Worm (Caenorhabditis elegans) whole organism, L1 larva: Measurements from ENCODE around the gene F54D5.9.

Experiments
- C16A3.4 ChIP-seq: fragments of 150-350 bp; optimal IDR thresholded peaks from 2 replicates; lab custom pipeline; 2014; ENCODE audit warnings: missing biosample characterization, missing genetic modification characterization
- C34B4.2 ChIP-seq: sonication (generic microtip); optimal IDR thresholded peaks from 2 replicates; lab custom pipeline; 2017; ENCODE audit warnings: mild to moderate bottlenecking, missing genetic modification characterization, missing compliant biosample characterization
- Y116A8C.19 ChIP-seq: sonication (generic microtip); optimal IDR thresholded peaks from 2 replicates; lab custom pipeline; 2016; ENCODE audit warnings: missing compliant biosample characterization, missing genetic modification characterization, borderline replicate concordance
- aha-1 ChIP-seq: fragments of 150-350 bp; optimal IDR thresholded peaks from 2 replicates; lab custom pipeline; 2014; ENCODE audit warnings: missing biosample characterization, missing genetic modification characterization
- aly-2 ChIP-seq: fragments of 150-350 bp; optimal IDR thresholded peaks from 2 replicates; lab custom pipeline; 2014; ENCODE audit warnings: missing biosample characterization, missing genetic modification characterization
- blmp-1 ChIP-seq: fragments of 150-350 bp; optimal IDR thresholded peaks from 2 replicates; lab custom pipeline; 2014; ENCODE audit warnings: missing biosample characterization, missing genetic modification characterization
- ceh-88 ChIP-seq: fragments of 200-800 bp; sonication (Bioruptor generic); IDR thresholded peaks from 2 replicates; pipeline ENCODE4 v1.3.6; 2022; ENCODE audit warnings: missing genetic modification characterization, missing compliant biosample characterization
- ces-1 ChIP-seq: fragments of 150-350 bp; optimal IDR thresholded peaks from 2 replicates; lab custom pipeline; 2014; ENCODE audit warnings: missing biosample characterization, missing genetic modification reagents, missing genetic modification characterization
- efl-1 ChIP-seq, 4 experiments: fragments of 150-350 bp; optimal IDR thresholded peaks in 3 of 4; peaks in 1 of 4; 1 replicate in 1 of 4; 2 replicates in 3 of 4; lab custom pipeline; 2014; ENCODE audit warnings: missing biosample characterization in 2 of 4, missing genetic modification characterization in 2 of 4, missing genetic modification reagents in 2 of 4
- elt-2 ChIP-seq: sonication (generic microtip); optimal IDR thresholded peaks from 2 replicates; lab custom pipeline; 2016; ENCODE audit warnings: missing genetic modification characterization, mild to moderate bottlenecking, inconsistent platforms, missing compliant biosample characterization, missing genetic modification reagents
- elt-3 ChIP-seq, 6 experiments: fragments of 150-350 bp in 1 of 6; sonication (generic microtip); optimal IDR thresholded peaks; 2 replicates each; lab custom pipeline; 2017 to 2018; ENCODE audit warnings: missing biosample characterization in 6 of 6, missing genetic modification characterization in 6 of 6, inconsistent platforms in 1 of 6
- ets-5 ChIP-seq: fragments of 200-800 bp; sonication (Bioruptor generic); IDR thresholded peaks from 2 replicates; pipeline ENCODE4 v1.3.6; 2022; ENCODE audit warnings: missing genetic modification characterization, missing compliant biosample characterization
- fos-1 ChIP-seq: fragments of 150-350 bp; optimal IDR thresholded peaks from 2 replicates; lab custom pipeline; 2014; ENCODE audit warnings: missing biosample characterization, missing genetic modification characterization
- hpl-2 ChIP-seq: fragments of 150-350 bp; optimal IDR thresholded peaks from 2 replicates; lab custom pipeline; 2014; ENCODE audit warnings: missing biosample characterization, missing genetic modification reagents, missing genetic modification characterization
- lin-14 ChIP-seq: fragments of 200-800 bp; sonication (Bioruptor generic); optimal IDR thresholded peaks from 2 replicates; lab custom pipeline; 2018; ENCODE audit warnings: mild to moderate bottlenecking, missing genetic modification characterization, moderate library complexity, missing compliant biosample characterization
- nhr-19 ChIP-seq: fragments of 200-800 bp; sonication (Bioruptor generic); conservative IDR thresholded peaks from 2 replicates; pipeline ENCODE4 v1.3.6; 2022; ENCODE audit warnings: missing genetic modification characterization, missing compliant biosample characterization
- nhr-20 ChIP-seq: sonication (generic microtip); optimal IDR thresholded peaks from 2 replicates; lab custom pipeline; 2016; ENCODE audit warnings: mild to moderate bottlenecking, missing genetic modification characterization, missing compliant biosample characterization
- nhr-77 ChIP-seq: fragments of 150-350 bp; optimal IDR thresholded peaks from 2 replicates; lab custom pipeline; 2014; ENCODE audit warnings: missing biosample characterization, missing genetic modification characterization
- nhr-84 ChIP-seq: sonication (generic microtip); optimal IDR thresholded peaks from 2 replicates; lab custom pipeline; 2017; ENCODE audit warnings: missing biosample characterization, missing genetic modification characterization
- nhr-85 ChIP-seq: sonication (generic microtip); peaks from one replicate; lab custom pipeline; 2016; ENCODE audit warnings: missing genetic modification characterization, inconsistent platforms, missing compliant biosample characterization
- nhr-90 ChIP-seq: sonication (generic microtip); optimal IDR thresholded peaks from 2 replicates; lab custom pipeline; 2016; ENCODE audit warnings: mild to moderate bottlenecking, missing genetic modification characterization, missing compliant biosample characterization; ENCODE audit not compliant: poor library complexity
- pag-3 ChIP-seq: sonication (generic microtip); optimal IDR thresholded peaks from 2 replicates; lab custom pipeline; 2017; ENCODE audit warnings: missing genetic modification characterization, mild to moderate bottlenecking, missing compliant biosample characterization, antibody characterized with exemption, borderline replicate concordance; ENCODE audit not compliant: insufficient read depth
- pax-3 ChIP-seq: fragments of 200-800 bp; sonication (Bioruptor generic); optimal IDR thresholded peaks from 2 replicates; lab custom pipeline; 2018; ENCODE audit warnings: mild to moderate bottlenecking, missing genetic modification characterization, moderate library complexity, missing compliant biosample characterization
- pqm-1 ChIP-seq: sonication (generic microtip); optimal IDR thresholded peaks from 3 replicates; lab custom pipeline; 2017; ENCODE audit warnings: missing biosample characterization, missing genetic modification characterization
- snu-23 ChIP-seq: sonication (generic microtip); optimal IDR thresholded peaks from 2 replicates; lab custom pipeline; 2016; ENCODE audit warnings: missing genetic modification characterization, missing compliant biosample characterization
- unc-130 ChIP-seq: fragments of 150-350 bp; optimal IDR thresholded peaks from 2 replicates; lab custom pipeline; 2017; ENCODE audit warnings: missing biosample characterization, missing genetic modification characterization, inconsistent platforms
- unc-86 ChIP-seq: sonication (generic microtip); optimal IDR thresholded peaks from 2 replicates; lab custom pipeline; 2016; ENCODE audit warnings: missing genetic modification characterization, missing compliant biosample characterization
- unc-98 ChIP-seq: fragments of 200-800 bp; sonication (Bioruptor generic); IDR thresholded peaks from 2 replicates; pipeline ENCODE4 v1.3.6; 2022; ENCODE audit warnings: missing genetic modification characterization, missing compliant biosample characterization
- ztf-4 ChIP-seq: fragments of 150-350 bp; optimal IDR thresholded peaks from 2 replicates; lab custom pipeline; 2014; ENCODE audit warnings: missing biosample characterization, missing genetic modification characterization

F54D5.9 gene

ce11 chrII:11518184-11518583 lies 26.4 kb downstream of the F54D5.9 start, which contains the start of gene B0334.10:
TSS of gene B0334.10 (plus strand) at chrII:11518484.
- no peak for TF ChIP-seq unc-98 (GFP tag; lab: Robert Waterston, UW)
- no peak for TF ChIP-seq C16A3.4
- no peak for TF ChIP-seq ets-5 (GFP tag; lab: Robert Waterston, UW)
- no peak for TF ChIP-seq unc-86 (tag; lab: Kevin White, UChicago)
- TF ChIP-seq aha-1, result no peak
- TF ChIP-seq unc-130 (tag; lab: Kevin White, UChicago), result no peak
- no peak for TF ChIP-seq elt-2 (tag; lab: Kevin White, UChicago)

ce11 chrII:11514775-11515174 lies 29.9 kb downstream of the F54D5.9 start, which contains the start of gene srh-44:
TSS of gene srh-44 (plus strand) at chrII:11515075.
- no peak for TF ChIP-seq aly-2 (tag; lab: Kevin White, UChicago)

ce11 chrII:11512921-11513320 lies 31.7 kb downstream of the F54D5.9 start:
- TF ChIP-seq efl-1 (optimal IDR thresholded peaks at IDR 0.05; lab: Kevin White, UChicago), result no peak
- TF ChIP-seq efl-1 (GFP tag; optimal IDR thresholded peaks at IDR 0.05 in 1 of 2; lab: Kevin White, UChicago), result peak in 1 of 2 experiments; percentile 56
- no peak for TF ChIP-seq hpl-2
- TF ChIP-seq, all 84 proteins: peak for 1

- TF ChIP-seq ces-1 (GFP tag; lab: Kevin White, UChicago) (no peak), nhr-85 (tag; lab: Kevin White, UChicago) (peak; percentile 19)
Observed at ce11 chrII:11510373-11510772, 34.3 kb downstream of the F54D5.9 start, which contains the start of gene npr-41. TSS of gene npr-41 (plus strand) at chrII:11510673.

ce11 chrII:11503761-11504160 lies 40.9 kb downstream of the F54D5.9 start:
- TF ChIP-seq ceh-88 (GFP tag; lab: Robert Waterston, UW), result no peak

ce11 chrII:11501956-11502355 lies 42.7 kb downstream of the F54D5.9 start:
- TF ChIP-seq ceh-88 (GFP tag; lab: Robert Waterston, UW), result no peak
- no peak for TF ChIP-seq ztf-4 (tag; lab: Kevin White, UChicago)
- no peak for TF ChIP-seq lin-14
- TF ChIP-seq blmp-1, result peak; percentile 100
- TF ChIP-seq nhr-84 (tag; lab: Kevin White, UChicago), result no peak
- no peak for TF ChIP-seq pax-3 (tag; lab: Kevin White, UChicago)
- TF ChIP-seq snu-23 (GFP tag; lab: Kevin White, UChicago), result no peak
- peak; percentile 7 for TF ChIP-seq nhr-20 (tag; lab: Kevin White, UChicago)
- no peak for TF ChIP-seq aly-2 (tag; lab: Kevin White, UChicago)
- TF ChIP-seq elt-3 (tag; optimal IDR thresholded peaks at IDR 0.05; lab: Kevin White, UChicago), result peak; percentile 28 to 96 (median 84)
- no peak for TF ChIP-seq ces-1 (GFP tag; lab: Kevin White, UChicago)
- TF ChIP-seq pqm-1 (tag; lab: Kevin White, UChicago), result no peak
- TF ChIP-seq nhr-90, result no peak

ce11 chrII:11500198-11500597 lies 44.4 kb downstream of the F54D5.9 start, which contains the start of gene B0334.20:
TSS of gene B0334.20 (minus strand) at chrII:11500459.
- no peak for TF ChIP-seq pqm-1 (tag; lab: Kevin White, UChicago)
- TF ChIP-seq nhr-77 (tag; lab: Kevin White, UChicago), result no peak
- TF ChIP-seq Y116A8C.19 (tag; lab: Kevin White, UChicago), result no peak
- TF ChIP-seq snu-23 (GFP tag; lab: Kevin White, UChicago), result no peak
- no peak for TF ChIP-seq nhr-19 (GFP tag; lab: Robert Waterston, UW)
- TF ChIP-seq pag-3, result no peak
- TF ChIP-seq fos-1 (tag; lab: Kevin White, UChicago), result no peak
- TF ChIP-seq C34B4.2 (tag; lab: Kevin White, UChicago), result no peak
- TF ChIP-seq, all 84 proteins: peak for 0
